Worm (Caenorhabditis elegans) whole organism, young adult: Measurements from ENCODE around the gene R13A5.10.

Source experiments
- F10E7.11 ChIP-seq: sonication (generic microtip); optimal IDR thresholded peaks from 2 replicates; lab custom pipeline; 2017; ENCODE audit warnings: mild to moderate bottlenecking, missing genetic modification characterization, moderate library complexity, missing compliant biosample characterization
- K11D2.4 ChIP-seq: fragments of 200-800 bp; sonication (Bioruptor generic); IDR thresholded peaks from 2 replicates; pipeline ENCODE4 v1.3.6; 2022; ENCODE audit warnings: missing genetic modification reagents, missing genetic modification characterization, missing compliant biosample characterization
- K12H6.12 ChIP-seq: fragments of 200-800 bp; sonication (Bioruptor generic); optimal IDR thresholded peaks from 2 replicates; lab custom pipeline; 2018; ENCODE audit warnings: mild to moderate bottlenecking, missing genetic modification characterization, missing compliant biosample characterization
- T07F8.4 ChIP-seq: sonication (generic microtip); optimal IDR thresholded peaks from 2 replicates; lab custom pipeline; 2016; ENCODE audit warnings: mild to moderate bottlenecking, missing genetic modification characterization, moderate library complexity, missing compliant biosample characterization
- Y53G8AR.9 ChIP-seq: fragments of 200-800 bp; sonication (Bioruptor generic); conservative IDR thresholded peaks from 2 replicates; pipeline ENCODE4 v1.3.6; 2022; ENCODE audit warnings: missing genetic modification reagents, missing genetic modification characterization, missing compliant biosample characterization
- Y56A3A.18 ChIP-seq: fragments of 200-800 bp; sonication (Bioruptor generic); IDR thresholded peaks from 2 replicates; pipeline ENCODE4 v1.3.6; 2022; ENCODE audit warnings: missing genetic modification reagents, missing genetic modification characterization, missing compliant biosample characterization
- Y67H2A.10 ChIP-seq: fragments of 200-800 bp; sonication (Bioruptor generic); conservative IDR thresholded peaks from 2 replicates; pipeline ENCODE4 v1.3.6; 2022; ENCODE audit warnings: missing genetic modification reagents, missing genetic modification characterization, missing compliant biosample characterization
- ama-1 ChIP-seq, 3 experiments: fragments of 150-350 bp in 1 of 3; sonication (generic microtip) in 2 of 3; optimal IDR thresholded peaks; 2 replicates each; lab custom pipeline; 2014 to 2018; ENCODE audit warnings: missing biosample characterization in 2 of 3, missing genetic modification characterization in 2 of 3, missing genetic modification reagents in 2 of 3
- bed-1 ChIP-seq: fragments of 200-800 bp; sonication (Bioruptor generic); IDR thresholded peaks from 2 replicates; pipeline ENCODE4 v1.3.6; 2022; ENCODE audit warnings: missing genetic modification reagents, missing genetic modification characterization, missing compliant biosample characterization
- bed-2 ChIP-seq: fragments of 200-800 bp; sonication (Bioruptor generic); IDR thresholded peaks from 2 replicates; pipeline ENCODE4 v1.3.6; 2022; ENCODE audit warnings: missing genetic modification reagents, missing genetic modification characterization, missing compliant biosample characterization
- cebp-1 ChIP-seq, 2 experiments: fragments of 200-800 bp in 1 of 2; sonication (Bioruptor generic) in 1 of 2; sonication (generic microtip) in 1 of 2; IDR thresholded peaks in 1 of 2; optimal IDR thresholded peaks in 1 of 2; 2 replicates each; pipeline versions ENCODE4 v1.3.6 to Lab custom; 2017 to 2022; ENCODE audit warnings: missing compliant biosample characterization in 2 of 2, missing genetic modification characterization in 2 of 2, mild to moderate bottlenecking in 1 of 2, missing genetic modification reagents in 1 of 2, moderate library complexity in 1 of 2
- ceh-91 ChIP-seq: fragments of 200-800 bp; sonication (Bioruptor generic); IDR thresholded peaks from 2 replicates; pipeline ENCODE4 v1.3.6; 2022; ENCODE audit warnings: missing genetic modification reagents, missing genetic modification characterization, missing compliant biosample characterization
- dox-1 ChIP-seq: fragments of 200-800 bp; sonication (Bioruptor generic); IDR thresholded peaks from 2 replicates; pipeline ENCODE4 v1.3.6; 2022; ENCODE audit warnings: missing genetic modification reagents, missing genetic modification characterization, missing compliant biosample characterization
- dpl-1 ChIP-seq: fragments of 150-350 bp; optimal IDR thresholded peaks from 2 replicates; lab custom pipeline; 2014; ENCODE audit warnings: missing biosample characterization, missing genetic modification reagents, missing genetic modification characterization
- ekl-4 ChIP-seq: fragments of 200-800 bp; sonication (Bioruptor generic); IDR thresholded peaks from 2 replicates; pipeline ENCODE4 v1.3.6; 2022; ENCODE audit warnings: missing genetic modification reagents, missing genetic modification characterization, missing compliant biosample characterization
- fkh-3 ChIP-seq: sonication (generic microtip); optimal IDR thresholded peaks from 2 replicates; lab custom pipeline; 2016; ENCODE audit warnings: mild to moderate bottlenecking, missing genetic modification characterization, missing compliant biosample characterization
- gei-17 ChIP-seq: fragments of 200-800 bp; sonication (Bioruptor generic); optimal IDR thresholded peaks from 2 replicates; lab custom pipeline; 2018; ENCODE audit warnings: mild to moderate bottlenecking, missing genetic modification characterization, missing compliant biosample characterization
- lag-1 ChIP-seq: fragments of 200-800 bp; sonication (Bioruptor generic); IDR thresholded peaks from 2 replicates; pipeline ENCODE4 v1.3.6; 2022; ENCODE audit warnings: missing genetic modification reagents, missing genetic modification characterization, missing compliant biosample characterization
- let-607 ChIP-seq, 2 experiments: fragments of 200-800 bp in 1 of 2; sonication (Bioruptor generic) in 1 of 2; sonication (generic microtip) in 1 of 2; optimal IDR thresholded peaks; 2 replicates each; lab custom pipeline; 2016 to 2018; ENCODE audit warnings: mild to moderate bottlenecking in 2 of 2, missing compliant biosample characterization in 2 of 2, missing genetic modification characterization in 2 of 2, moderate library complexity in 2 of 2, missing genotype in 1 of 2
- lin-26 ChIP-seq: fragments of 200-800 bp; sonication (Bioruptor generic); IDR thresholded peaks from 2 replicates; pipeline ENCODE4 v1.3.6; 2022; ENCODE audit warnings: missing genetic modification reagents, missing genetic modification characterization, missing compliant biosample characterization
- lin-40 ChIP-seq: sonication (generic microtip); optimal IDR thresholded peaks from 2 replicates; lab custom pipeline; 2016; ENCODE audit warnings: missing genetic modification characterization, mild to moderate bottlenecking, missing compliant biosample characterization, missing genotype, missing genetic modification reagents
- madf-8 ChIP-seq: fragments of 200-800 bp; sonication (Bioruptor generic); conservative IDR thresholded peaks from 2 replicates; pipeline ENCODE4 v1.3.6; 2022; ENCODE audit warnings: missing genetic modification reagents, missing genetic modification characterization, missing compliant biosample characterization
- mel-28 ChIP-seq: sonication (generic microtip); optimal IDR thresholded peaks from 2 replicates; lab custom pipeline; 2016; ENCODE audit warnings: borderline replicate concordance, mild to moderate bottlenecking, missing genetic modification characterization, missing compliant biosample characterization
- nhr-27 ChIP-seq: fragments of 200-800 bp; sonication (Bioruptor generic); optimal IDR thresholded peaks from 2 replicates; lab custom pipeline; 2018; ENCODE audit warnings: mild to moderate bottlenecking, missing genetic modification characterization, moderate library complexity, missing compliant biosample characterization
- nhr-80 ChIP-seq: sonication (generic microtip); optimal IDR thresholded peaks from 2 replicates; lab custom pipeline; 2016; ENCODE audit warnings: missing genetic modification characterization, missing compliant biosample characterization
- nhr-90 ChIP-seq: sonication (generic microtip); optimal IDR thresholded peaks from 2 replicates; lab custom pipeline; 2016; ENCODE audit warnings: missing genotype, mild to moderate bottlenecking, missing genetic modification characterization, missing compliant biosample characterization
- sdz-38 ChIP-seq: sonication (generic microtip); optimal IDR thresholded peaks from 2 replicates; lab custom pipeline; 2016; ENCODE audit warnings: missing genotype, missing genetic modification characterization, missing compliant biosample characterization
- snpc-4 ChIP-seq, 5 experiments: fragments of 150-350 bp in 1 of 5; sonication (generic microtip) in 4 of 5; optimal IDR thresholded peaks; 2 replicates each; lab custom pipeline; 2014 to 2018; ENCODE audit warnings: missing genetic modification characterization in 5 of 5, missing biosample characterization in 3 of 5, antibody characterized with exemption in 2 of 5, mild to moderate bottlenecking in 2 of 5, missing compliant biosample characterization in 2 of 5, missing genotype in 2 of 5, moderate library complexity in 2 of 5, missing genetic modification reagents in 1 of 5
- tbx-9 ChIP-seq: sonication (generic microtip); optimal IDR thresholded peaks from 2 replicates; lab custom pipeline; 2016; ENCODE audit warnings: borderline replicate concordance, missing genetic modification characterization, inconsistent platforms, missing compliant biosample characterization
- unc-130 ChIP-seq: sonication (generic microtip); optimal IDR thresholded peaks from 2 replicates; lab custom pipeline; 2016; ENCODE audit warnings: missing genetic modification reagents, missing genetic modification characterization, missing compliant biosample characterization
- unc-62 ChIP-seq: fragments of 150-350 bp; optimal IDR thresholded peaks from 2 replicates; lab custom pipeline; 2014; ENCODE audit warnings: missing biosample characterization, missing genetic modification reagents, missing genetic modification characterization
- zim-3 ChIP-seq: sonication (generic microtip); optimal IDR thresholded peaks from 2 replicates; lab custom pipeline; 2017; ENCODE audit warnings: mild to moderate bottlenecking, missing genetic modification characterization, moderate library complexity, missing compliant biosample characterization

R13A5.10 gene

ce11 chrIII:7550979-7551378, 31.8 kb downstream of the R13A5.10 start:
- TF ChIP-seq Y56A3A.18 = no peak
- TF ChIP-seq nhr-27 (tag; lab: Kevin White, UChicago) = no peak
- peak; percentile 18 for TF ChIP-seq unc-62 (GFP tag; lab: Kevin White, UChicago)
- TF ChIP-seq Y53G8AR.9 (GFP tag; lab: Robert Waterston, UW) = no peak
- no peak for TF ChIP-seq lin-26 (GFP tag; lab: Robert Waterston, UW)
- no peak for TF ChIP-seq ekl-4
- TF ChIP-seq F10E7.11 = no peak
- TF ChIP-seq, all 124 proteins: peak for 1

DNA sequence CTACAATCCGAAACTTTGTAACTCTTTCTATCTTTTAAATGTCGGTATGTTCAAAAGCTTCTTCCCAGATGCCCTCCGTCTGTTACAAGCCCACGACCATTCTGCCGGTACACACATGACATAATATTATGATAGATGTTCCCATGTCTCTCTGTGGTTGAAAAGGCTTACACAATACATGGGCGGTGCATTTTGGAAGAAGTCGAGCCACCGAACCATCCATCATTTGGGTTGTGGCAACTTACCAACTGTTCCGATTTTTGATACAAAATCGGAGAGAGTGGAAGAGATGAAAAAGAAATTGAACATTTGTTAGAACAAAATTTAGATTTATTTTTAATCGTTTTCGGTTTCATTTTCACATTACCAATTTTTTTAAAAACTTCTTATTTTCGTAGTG, 33.8 kb downstream of the R13A5.10 start:
- TF ChIP-seq K12H6.12 (tag; lab: Kevin White, UChicago) (peak; percentile 9), nhr-80 (tag; lab: Kevin White, UChicago) (no peak), bed-2 (GFP tag; lab: Robert Waterston, UW) (no peak)
- TF ChIP-seq, all 124 proteins: peak for 1

DNA sequence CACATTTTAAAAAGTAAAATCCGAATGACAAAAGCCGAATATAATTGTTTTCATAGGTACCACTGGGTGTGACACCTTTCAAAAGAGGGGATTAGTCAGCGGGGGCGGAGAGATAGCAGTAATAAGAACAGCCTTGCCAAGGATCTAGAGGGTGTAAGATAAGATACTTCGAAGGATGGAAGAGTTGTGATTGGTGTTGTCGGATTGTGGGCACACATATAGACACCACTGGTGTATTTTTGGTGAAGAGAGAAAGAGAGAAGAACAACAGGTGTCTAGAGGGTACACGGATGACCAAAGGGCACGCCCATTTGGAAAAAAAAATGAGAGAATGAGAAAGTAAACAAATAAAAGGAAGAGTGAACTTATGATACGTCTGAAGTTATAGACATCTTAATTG, 37.6 kb downstream of the R13A5.10 start:
- no peak for TF ChIP-seq T07F8.4
- no peak for TF ChIP-seq gei-17
- TF ChIP-seq unc-130 = no peak
- no peak for TF ChIP-seq lin-26 (GFP tag; lab: Robert Waterston, UW)
- no peak for TF ChIP-seq sdz-38 (tag; lab: Kevin White, UChicago)
- TF ChIP-seq lag-1 (GFP tag; lab: Robert Waterston, UW) = no peak
- TF ChIP-seq ceh-91 = no peak
- no peak for TF ChIP-seq lin-40 (tag; lab: Kevin White, UChicago)
- no peak for TF ChIP-seq Y67H2A.10 (GFP tag; lab: Robert Waterston, UW)
- TF ChIP-seq tbx-9 = no peak
- TF ChIP-seq madf-8 (GFP tag; lab: Robert Waterston, UW) = no peak
- TF ChIP-seq dox-1 (GFP tag; lab: Robert Waterston, UW) = no peak
- TF ChIP-seq mel-28 (tag; lab: Kevin White, UChicago) = no peak
- no peak for TF ChIP-seq bed-1
- no peak for TF ChIP-seq let-607 (tag; optimal IDR thresholded peaks at IDR 0.05; lab: Kevin White, UChicago)
- TF ChIP-seq fkh-3 (tag; lab: Kevin White, UChicago) = no peak
- TF ChIP-seq ama-1 (optimal IDR thresholded peaks at IDR 0.05; lab: Kevin White, UChicago) = no peak
- no peak for TF ChIP-seq ama-1 (GFP tag; optimal IDR thresholded peaks at IDR 0.05; lab: Kevin White, UChicago)
- no peak for TF ChIP-seq bed-2 (GFP tag; lab: Robert Waterston, UW)
- no peak for TF ChIP-seq nhr-90

DNA sequence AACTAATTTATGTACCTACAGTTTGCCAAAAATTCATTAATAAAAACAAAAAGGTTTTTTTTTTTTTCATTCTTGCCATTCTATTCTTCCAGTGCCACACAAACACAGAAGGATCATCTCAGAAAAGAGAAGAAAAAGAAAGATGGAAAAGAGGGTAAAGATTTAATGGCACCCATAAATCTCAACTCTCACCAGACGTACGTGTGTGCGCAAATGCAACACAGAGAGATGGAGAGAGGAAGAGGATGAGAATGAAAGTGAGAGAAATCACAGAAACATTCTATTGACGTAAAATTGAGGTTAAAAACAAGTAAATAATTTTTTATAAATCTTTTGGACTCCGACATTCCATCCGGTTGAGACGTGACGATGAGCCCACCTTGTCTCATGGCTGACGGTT, 38.6 kb downstream of the R13A5.10 start:
- TF ChIP-seq dpl-1 (GFP tag; lab: Kevin White, UChicago) (no peak), ekl-4 (no peak), T07F8.4 (no peak), zim-3 (tag; lab: Kevin White, UChicago) (no peak), K11D2.4 (GFP tag; lab: Robert Waterston, UW) (no peak), snpc-4 (GFP tag; optimal IDR thresholded peaks at IDR 0.05; lab: Kevin White, UChicago) (no peak), snpc-4 (tag; optimal IDR thresholded peaks at IDR 0.05; lab: Kevin White, UChicago) (no peak), cebp-1 (GFP tag; IDR thresholded peaks at IDR 0.05; lab: Robert Waterston, UW) (no peak), cebp-1 (tag; optimal IDR thresholded peaks at IDR 0.05; lab: Kevin White, UChicago) (no peak), lag-1 (GFP tag; lab: Robert Waterston, UW) (no peak)
